Worm (Caenorhabditis elegans) whole organism, L1 larva: ENCODE data around the gene gon-4.

Experiments
- C34B4.2 ChIP-seq: sonication (generic microtip); optimal IDR thresholded peaks from 2 replicates; lab custom pipeline; 2017; ENCODE audit warnings: mild to moderate bottlenecking, missing genetic modification characterization, missing compliant biosample characterization
- alr-1 ChIP-seq: fragments of 200-800 bp; sonication (Bioruptor generic); optimal IDR thresholded peaks from 2 replicates; lab custom pipeline; 2018; ENCODE audit warnings: borderline replicate concordance, mild to moderate bottlenecking, missing genetic modification characterization, missing compliant biosample characterization
- ama-1 ChIP-seq: fragments of 150-350 bp; optimal IDR thresholded peaks from 2 replicates; lab custom pipeline; 2014
- blmp-1 ChIP-seq: fragments of 150-350 bp; optimal IDR thresholded peaks from 2 replicates; lab custom pipeline; 2014; ENCODE audit warnings: missing biosample characterization, missing genetic modification characterization
- ceh-82 ChIP-seq, 3 experiments: fragments of 150-350 bp in 1 of 3; sonication (generic microtip) in 2 of 3; optimal IDR thresholded peaks; 2 replicates each; lab custom pipeline; 2014 to 2017; ENCODE audit warnings: missing biosample characterization in 3 of 3, missing genetic modification characterization in 3 of 3
- ceh-88 ChIP-seq: fragments of 200-800 bp; sonication (Bioruptor generic); IDR thresholded peaks from 2 replicates; pipeline ENCODE4 v1.3.6; 2022; ENCODE audit warnings: missing genetic modification characterization, missing compliant biosample characterization
- ces-1 ChIP-seq: fragments of 150-350 bp; optimal IDR thresholded peaks from 2 replicates; lab custom pipeline; 2014; ENCODE audit warnings: missing biosample characterization, missing genetic modification reagents, missing genetic modification characterization
- efl-3 ChIP-seq: fragments of 200-800 bp; sonication (Bioruptor generic); optimal IDR thresholded peaks from 2 replicates; lab custom pipeline; 2018; ENCODE audit warnings: mild to moderate bottlenecking, missing genetic modification characterization, missing compliant biosample characterization
- egl-13 ChIP-seq: sonication (generic microtip); optimal IDR thresholded peaks from 2 replicates; lab custom pipeline; 2016; ENCODE audit warnings: missing genotype, missing genetic modification reagents, missing genetic modification characterization, missing compliant biosample characterization
- elt-2 ChIP-seq: sonication (generic microtip); optimal IDR thresholded peaks from 2 replicates; lab custom pipeline; 2016; ENCODE audit warnings: missing genetic modification characterization, mild to moderate bottlenecking, inconsistent platforms, missing compliant biosample characterization, missing genetic modification reagents
- fkh-10 ChIP-seq: sonication (generic microtip); optimal IDR thresholded peaks from 2 replicates; lab custom pipeline; 2017; ENCODE audit warnings: missing biosample characterization, missing genetic modification reagents, missing genetic modification characterization
- fos-1 ChIP-seq: fragments of 150-350 bp; optimal IDR thresholded peaks from 2 replicates; lab custom pipeline; 2014; ENCODE audit warnings: missing biosample characterization, missing genetic modification characterization
- hlh-17 ChIP-seq: fragments of 200-800 bp; sonication (Bioruptor generic); optimal IDR thresholded peaks from 2 replicates; lab custom pipeline; 2018; ENCODE audit warnings: missing genetic modification characterization, mild to moderate bottlenecking, missing compliant biosample characterization, moderate library complexity, borderline replicate concordance
- hlh-4 ChIP-seq: sonication (generic microtip); optimal IDR thresholded peaks from 2 replicates; lab custom pipeline; 2016; ENCODE audit warnings: mild to moderate bottlenecking, missing genetic modification characterization, missing compliant biosample characterization
- isw-1 ChIP-seq: fragments of 200-800 bp; sonication (Bioruptor generic); IDR thresholded peaks from 2 replicates; pipeline ENCODE4 v1.3.6; 2022; ENCODE audit warnings: missing genetic modification characterization, missing compliant biosample characterization
- jun-1 ChIP-seq: fragments of 150-350 bp; optimal IDR thresholded peaks from 2 replicates; lab custom pipeline; 2014; ENCODE audit warnings: missing biosample characterization, missing genetic modification reagents, missing genetic modification characterization
- lin-15B ChIP-seq: fragments of 150-350 bp; sonication (generic microtip); optimal IDR thresholded peaks from 3 replicates; lab custom pipeline; 2014; ENCODE audit warnings: missing biosample characterization, missing genetic modification characterization
- lin-39 ChIP-seq: fragments of 150-350 bp; optimal IDR thresholded peaks from 2 replicates; lab custom pipeline; 2014; ENCODE audit warnings: missing biosample characterization, missing genetic modification reagents, missing genetic modification characterization
- mab-9 ChIP-seq: fragments of 200-800 bp; sonication (Bioruptor generic); IDR thresholded peaks from 2 replicates; pipeline ENCODE4 v1.3.6; 2022; ENCODE audit warnings: missing genetic modification reagents, missing genetic modification characterization, missing compliant biosample characterization
- nhr-11 ChIP-seq: fragments of 150-350 bp; optimal IDR thresholded peaks from 2 replicates; lab custom pipeline; 2014; ENCODE audit warnings: missing biosample characterization, missing genetic modification characterization
- nhr-12 ChIP-seq: sonication (generic microtip); optimal IDR thresholded peaks from 2 replicates; lab custom pipeline; 2017; ENCODE audit warnings: missing biosample characterization, missing genetic modification characterization
- nhr-28 ChIP-seq: fragments of 150-350 bp; optimal IDR thresholded peaks from 2 replicates; lab custom pipeline; 2014; ENCODE audit warnings: missing biosample characterization, missing genetic modification characterization
- nhr-76 ChIP-seq: sonication (generic microtip); optimal IDR thresholded peaks from 2 replicates; lab custom pipeline; 2017; ENCODE audit warnings: missing biosample characterization, missing genetic modification characterization
- nhr-77 ChIP-seq: fragments of 150-350 bp; optimal IDR thresholded peaks from 2 replicates; lab custom pipeline; 2014; ENCODE audit warnings: missing biosample characterization, missing genetic modification characterization
- pag-3 ChIP-seq: sonication (generic microtip); optimal IDR thresholded peaks from 2 replicates; lab custom pipeline; 2017; ENCODE audit warnings: missing genetic modification characterization, mild to moderate bottlenecking, missing compliant biosample characterization, antibody characterized with exemption, borderline replicate concordance; ENCODE audit not compliant: insufficient read depth
- rnt-1 ChIP-seq: sonication (generic microtip); optimal IDR thresholded peaks from 2 replicates; lab custom pipeline; 2016; ENCODE audit warnings: mild to moderate bottlenecking, missing genetic modification characterization, moderate library complexity, missing compliant biosample characterization
- sox-4 ChIP-seq: sonication (generic microtip); optimal IDR thresholded peaks from 2 replicates; lab custom pipeline; 2016; ENCODE audit warnings: missing genetic modification characterization, missing compliant biosample characterization
- tbx-2 ChIP-seq: sonication (generic microtip); optimal IDR thresholded peaks from 2 replicates; lab custom pipeline; 2016; ENCODE audit warnings: missing genetic modification characterization, missing compliant biosample characterization
- tlp-1 ChIP-seq: fragments of 150-350 bp; optimal IDR thresholded peaks from 2 replicates; lab custom pipeline; 2014; ENCODE audit warnings: missing biosample characterization, missing genetic modification characterization
- unc-62 ChIP-seq: fragments of 150-350 bp; optimal IDR thresholded peaks from 2 replicates; lab custom pipeline; 2014; ENCODE audit warnings: missing biosample characterization, missing genetic modification reagents, missing genetic modification characterization
- unc-98 ChIP-seq: fragments of 200-800 bp; sonication (Bioruptor generic); IDR thresholded peaks from 2 replicates; pipeline ENCODE4 v1.3.6; 2022; ENCODE audit warnings: missing genetic modification characterization, missing compliant biosample characterization
- ztf-11 ChIP-seq, 2 experiments: sonication (generic microtip); optimal IDR thresholded peaks; 2 replicates each; lab custom pipeline; 2016 to 2017; ENCODE audit warnings: missing genetic modification characterization in 2 of 2, missing biosample characterization in 1 of 2, missing compliant biosample characterization in 1 of 2
- ztf-4 ChIP-seq: fragments of 150-350 bp; optimal IDR thresholded peaks from 2 replicates; lab custom pipeline; 2014; ENCODE audit warnings: missing biosample characterization, missing genetic modification characterization

The gon-4 gene

ce11 chrIV:10223723-10224122 is 26.1 kb downstream of the gon-4 start, which contains the start of gene nas-12:
nas-12 (plus strand) TSS chrIV:10224023.
- TF ChIP-seq lin-39 (tag; lab: Kevin White, UChicago) (no peak), egl-13 (tag; lab: Kevin White, UChicago) (no peak), nhr-28 (tag; lab: Kevin White, UChicago) (no peak), sox-4 (tag; lab: Kevin White, UChicago) (no peak), ces-1 (no peak), tlp-1 (tag; lab: Kevin White, UChicago) (no peak), rnt-1 (no peak), alr-1 (tag; lab: Kevin White, UChicago) (no peak), fkh-10 (GFP tag; lab: Kevin White, UChicago) (no peak), mab-9 (no peak), unc-62 (GFP tag; lab: Kevin White, UChicago) (no peak), ztf-4 (no peak), lin-15B (tag; lab: Kevin White, UChicago) (no peak), blmp-1 (tag; lab: Kevin White, UChicago) (no peak), hlh-4 (tag; lab: Kevin White, UChicago) (no peak), unc-98 (GFP tag; lab: Robert Waterston, UW) (no peak)

ce11 chrIV:10227534-10227933 is 29.9 kb downstream of the gon-4 start, which contains the start of gene F01G10.6:
F01G10.6 (minus strand) TSS chrIV:10227634.
- TF ChIP-seq C34B4.2 (tag; lab: Kevin White, UChicago) (no peak), nhr-76 (no peak), ztf-11 (tag; optimal IDR thresholded peaks at IDR 0.05; lab: Kevin White, UChicago) (no peak), unc-62 (GFP tag; lab: Kevin White, UChicago) (no peak), ama-1 (no peak), fos-1 (no peak), nhr-11 (no peak), isw-1 (no peak)
- TF ChIP-seq, all 84 proteins: peak for 0

ce11 chrIV:10230971-10231370 is 33.4 kb downstream of the gon-4 start, which contains the start of gene F01G10.5:
F01G10.5 (minus strand) TSS chrIV:10231071.
- TF ChIP-seq pag-3 (tag; lab: Kevin White, UChicago) (no peak), nhr-12 (tag; lab: Kevin White, UChicago) (no peak), unc-62 (GFP tag; lab: Kevin White, UChicago) (no peak), efl-3 (no peak), ceh-88 (GFP tag; lab: Robert Waterston, UW) (no peak)
- TF ChIP-seq, all 84 proteins: peak for 0

ce11 chrIV:10232456-10232855 is 34.8 kb downstream of the gon-4 start, which contains the start of gene F01G10.4:
F01G10.4 (minus strand) TSS chrIV:10232556.
- no peak for TF ChIP-seq ceh-82 (tag; optimal IDR thresholded peaks at IDR 0.05; lab: Kevin White, UChicago)
- TF ChIP-seq nhr-77 (tag; lab: Kevin White, UChicago), result no peak
- TF ChIP-seq ama-1, result no peak
- TF ChIP-seq nhr-76, result no peak
- no peak for TF ChIP-seq rnt-1

ce11 chrIV:10235279-10235829 is 37.7 kb downstream of the gon-4 start, which contains the start of gene ech-9:
ech-9 (minus strand) TSS chrIV:10235329.
- no peak for TF ChIP-seq hlh-17
- peak; percentile 39 for TF ChIP-seq elt-2 (tag; lab: Kevin White, UChicago)

ce11 chrIV:10236106-10236505 is 38.5 kb downstream of the gon-4 start:
- TF ChIP-seq elt-2 (tag; lab: Kevin White, UChicago), result peak; percentile 68
- TF ChIP-seq jun-1 (tag; lab: Kevin White, UChicago), result peak; percentile 32
- no peak for TF ChIP-seq ceh-82 (tag; optimal IDR thresholded peaks at IDR 0.05; lab: Kevin White, UChicago)
- no peak for TF ChIP-seq tbx-2
